Worm (Caenorhabditis elegans) whole organism, mixed stage, embryonic: ENCODE measurements around the gene zip-10.

Source experiments
- bed-3 ChIP-seq: fragments of 200-800 bp; sonication (Bioruptor generic); optimal IDR thresholded peaks from 3 replicates; lab custom pipeline; 2018; ENCODE audit warnings: mild to moderate bottlenecking, missing genetic modification characterization, moderate library complexity, missing compliant biosample characterization
- ceh-43 ChIP-seq: fragments of 200-800 bp; sonication (Bioruptor generic); optimal IDR thresholded peaks from 2 replicates; lab custom pipeline; 2018; ENCODE audit warnings: mild to moderate bottlenecking, missing genetic modification characterization, moderate library complexity, missing compliant biosample characterization
- elt-1 ChIP-seq: sonication (generic microtip); optimal IDR thresholded peaks from 2 replicates; lab custom pipeline; 2017; ENCODE audit warnings: missing genetic modification characterization, mild to moderate bottlenecking, missing compliant biosample characterization, antibody characterized with exemption, moderate library complexity, borderline replicate concordance; ENCODE audit not compliant: insufficient read depth
- lin-13 ChIP-seq: fragments of 150-350 bp; optimal IDR thresholded peaks from 2 replicates; lab custom pipeline; 2014; ENCODE audit warnings: missing biosample characterization, missing genetic modification characterization
- lsy-2 ChIP-seq: fragments of 150-350 bp; optimal IDR thresholded peaks from 2 replicates; lab custom pipeline; 2014; ENCODE audit warnings: missing biosample characterization, missing genetic modification characterization
- mep-1 ChIP-seq: fragments of 150-350 bp; optimal IDR thresholded peaks from 2 replicates; lab custom pipeline; 2017; ENCODE audit warnings: missing biosample characterization, missing genetic modification reagents, missing genetic modification characterization, inconsistent platforms
- nhr-12 ChIP-seq: fragments of 150-350 bp; optimal IDR thresholded peaks from 2 replicates; lab custom pipeline; 2014; ENCODE audit warnings: missing biosample characterization, missing genetic modification characterization
- nhr-237 ChIP-seq: fragments of 150-350 bp; optimal IDR thresholded peaks from 2 replicates; lab custom pipeline; 2014; ENCODE audit warnings: missing biosample characterization, missing genetic modification characterization
- pha-4 ChIP-seq: fragments of 150-350 bp; optimal IDR thresholded peaks from 2 replicates; lab custom pipeline; 2018; ENCODE audit warnings: missing biosample characterization, missing genetic modification reagents, missing genetic modification characterization
- snpc-4 ChIP-seq: fragments of 150-350 bp; optimal IDR thresholded peaks from 2 replicates; lab custom pipeline; 2014; ENCODE audit warnings: missing biosample characterization, missing genetic modification characterization

- TF ChIP-seq nhr-237 (tag; lab: Kevin White, UChicago) (no peak), ceh-43 (GFP tag; lab: Kevin White, UChicago) (no peak), elt-1 (tag; lab: Kevin White, UChicago) (no peak), lin-13 (no peak), nhr-12 (no peak), bed-3 (GFP tag; lab: Kevin White, UChicago) (no peak), pha-4 (tag; lab: Kevin White, UChicago) (no peak), lsy-2 (tag; lab: Kevin White, UChicago) (no peak), snpc-4 (tag; lab: Kevin White, UChicago) (no peak), mep-1 (tag; lab: Kevin White, UChicago) (no peak)
Measured at ce11 chrV:11624954-11625353, 25.6 kb downstream of the zip-10 start.
